Worm (Caenorhabditis elegans) whole organism, late embryonic: ENCODE results near the gene flp-15.

ENCODE experiments used
- ama-1 ChIP-seq: fragments of 150-350 bp; optimal IDR thresholded peaks from 2 replicates; lab custom pipeline; 2014
- ceh-19 ChIP-seq: fragments of 200-800 bp; sonication (Bioruptor generic); optimal IDR thresholded peaks from 2 replicates; lab custom pipeline; 2018; ENCODE audit warnings: mild to moderate bottlenecking, missing genetic modification characterization, missing compliant biosample characterization
- ceh-2 ChIP-seq: sonication (generic microtip); optimal IDR thresholded peaks from 2 replicates; lab custom pipeline; 2016; ENCODE audit warnings: missing genotype, missing genetic modification characterization, missing compliant biosample characterization
- madf-2 ChIP-seq: sonication (generic microtip); optimal IDR thresholded peaks from 2 replicates; lab custom pipeline; 2017; ENCODE audit warnings: missing genetic modification characterization, missing compliant biosample characterization
- pqm-1 ChIP-seq: sonication (generic microtip); optimal IDR thresholded peaks from 2 replicates; lab custom pipeline; 2016; ENCODE audit warnings: missing genetic modification characterization, missing compliant biosample characterization
- tbx-2 ChIP-seq: sonication (generic microtip); optimal IDR thresholded peaks from 2 replicates; lab custom pipeline; 2016; ENCODE audit warnings: missing genetic modification characterization, missing compliant biosample characterization
- unc-55 ChIP-seq: sonication (generic microtip); optimal IDR thresholded peaks from 2 replicates; lab custom pipeline; 2017; ENCODE audit warnings: missing biosample characterization, missing genetic modification reagents, missing genetic modification characterization

- TF ChIP-seq ceh-2 (tag; lab: Kevin White, UChicago) (no peak), unc-55 (GFP tag; lab: Kevin White, UChicago) (no peak), ama-1 (lab: Kevin White, UChicago) (no peak), tbx-2 (tag; lab: Kevin White, UChicago) (no peak), madf-2 (tag; lab: Kevin White, UChicago) (no peak), ceh-19 (GFP tag; lab: Kevin White, UChicago) (no peak), pqm-1 (tag; lab: Kevin White, UChicago) (no peak)
Measured at ce11 chrIII:13709122-13709521, 41.5 kb upstream of the flp-15 start.
